Worm (Caenorhabditis elegans): ENCODE results near the gene pgp-12.

Gene pgp-12

ce11 chrX:12731188-12731857, at the start of gene pgp-12:
TSS of gene pgp-12 (plus strand) at chrX:12731807.
- TF ChIP-seq pha-4 (GFP tag; IDR thresholded peaks at IDR 0.05) (no peak), pha-4 (tag; optimal IDR thresholded peaks at IDR 0.05) (no peak), saeg-2 (GFP tag; IDR thresholded peaks at IDR 0.05) (no peak), nhr-28 (tag; optimal IDR thresholded peaks at IDR 0.05) (peak; percentile 41), aly-2 (tag; optimal IDR thresholded peaks at IDR 0.05) (no peak), php-3 (GFP tag; IDR thresholded peaks at IDR 0.05) (peak; percentile 65), ces-1 (GFP tag; optimal IDR thresholded peaks at IDR 0.05) (no peak), dmd-6 (GFP tag; IDR thresholded peaks at IDR 0.05) (peak; percentile 47), madf-5 (GFP tag; IDR thresholded peaks at IDR 0.05) (no peak), nhr-10 (tag; optimal IDR thresholded peaks at IDR 0.05) (no peak), zag-1 (tag; optimal IDR thresholded peaks at IDR 0.05) (no peak)

ce11 chrX:12687482-12687881, 44.1 kb upstream of the pgp-12 start:
- TF ChIP-seq saeg-2 (GFP tag; IDR thresholded peaks at IDR 0.05) (0 out of 2 replicates have a peak, but pooled peaks have one; percentile 6), aha-1 (tag) (peak; percentile 91), spr-3 (GFP tag; optimal IDR thresholded peaks at IDR 0.05) (no peak)

ce11 chrX:12688632-12689031, 43.0 kb upstream of the pgp-12 start:
- TF ChIP-seq zfp-3 (GFP tag; conservative IDR thresholded peaks at IDR 0.05) (no peak), nhr-25 (tag; optimal IDR thresholded peaks at IDR 0.05; ENCODE audit: borderline replicate concordance, insufficient read depth) (no peak), aha-1 (tag) (peak; percentile 88), dpl-1 (GFP tag; optimal IDR thresholded peaks at IDR 0.05) (no peak), ces-1 (GFP tag; optimal IDR thresholded peaks at IDR 0.05) (no peak), Y48G9A.11 (GFP tag; IDR thresholded peaks at IDR 0.05) (no peak)

ce11 chrX:12689869-12690268, 41.7 kb upstream of the pgp-12 start:
- TF ChIP-seq duxl-1 (tag; optimal IDR thresholded peaks at IDR 0.05; ENCODE audit: poor library complexity) (no peak), dpl-1 (GFP tag; optimal IDR thresholded peaks at IDR 0.05) (no peak), ces-1 (GFP tag; optimal IDR thresholded peaks at IDR 0.05) (peak; percentile 93), unc-62 (GFP tag; optimal IDR thresholded peaks at IDR 0.05 in 1 of 2) (peak in 1 of 2 experiments; percentile 84), unc-62 (tag; optimal IDR thresholded peaks at IDR 0.05) (no peak), snpc-1.2 (GFP tag; IDR thresholded peaks at IDR 0.05) (no peak), ctbp-1 (GFP tag; IDR thresholded peaks at IDR 0.05) (0 out of 2 replicates have a peak, but pooled peaks have one; percentile 22), ceh-62 (tag; optimal IDR thresholded peaks at IDR 0.05) (no peak), fkh-10 (GFP tag; optimal IDR thresholded peaks at IDR 0.05) (peak; percentile 93), lsy-2 (tag; optimal IDR thresholded peaks at IDR 0.05) (peak in 1 of 2 experiments; percentile 10), lin-15B (tag; optimal IDR thresholded peaks at IDR 0.05) (no peak)

ce11 chrX:12690346-12690745, 41.3 kb upstream of the pgp-12 start:
- TF ChIP-seq hmg-1.1 (GFP tag; IDR thresholded peaks at IDR 0.05) (no peak), aha-1 (tag) (peak; percentile 90), pqm-1 (tag; optimal IDR thresholded peaks at IDR 0.05) (no peak), nhr-48 (tag; optimal IDR thresholded peaks at IDR 0.05) (peak; percentile 22), spr-3 (GFP tag; optimal IDR thresholded peaks at IDR 0.05) (no peak), lin-39 (tag; optimal IDR thresholded peaks at IDR 0.05) (peak; percentile 90), hlh-11 (tag; optimal IDR thresholded peaks at IDR 0.05) (peak; percentile 70), nhr-102 (tag; optimal IDR thresholded peaks at IDR 0.05) (peak; percentile 3), tra-1 (GFP tag; IDR thresholded peaks at IDR 0.05) (peak; percentile 73), duxl-1 (tag; optimal IDR thresholded peaks at IDR 0.05; ENCODE audit: poor library complexity) (no peak), lim-7 (GFP tag; IDR thresholded peaks at IDR 0.05) (no peak), egl-43 (GFP tag; IDR thresholded peaks at IDR 0.05) (peak; percentile 58; the same call in 1 of the 2 replicates), attf-4 (tag; optimal IDR thresholded peaks at IDR 0.05) (no peak), Y5F2A.4 (GFP tag; optimal IDR thresholded peaks at IDR 0.05) (no peak), T26A8.4 (GFP tag; IDR thresholded peaks at IDR 0.05) (0 out of 2 replicates have a peak, but pooled peaks have one; percentile 20), dmd-6 (GFP tag; IDR thresholded peaks at IDR 0.05) (peak; percentile 85), daf-16 (GFP tag; optimal IDR thresholded peaks at IDR 0.05) (peak in 1 of 2 experiments; percentile 23), daf-16 (tag; optimal IDR thresholded peaks at IDR 0.05) (peak; percentile 43), ceh-32 (tag; optimal IDR thresholded peaks at IDR 0.05; ENCODE audit: poor library complexity) (no peak), dve-1 (tag; optimal IDR thresholded peaks at IDR 0.05; ENCODE audit: insufficient read depth) (peak; percentile 75), mep-1 (tag; optimal IDR thresholded peaks at IDR 0.05) (peak; percentile 68), ctbp-1 (GFP tag; IDR thresholded peaks at IDR 0.05) (peak; percentile 25; the same call in 1 of the 2 replicates), snpc-1.2 (GFP tag; IDR thresholded peaks at IDR 0.05) (no peak)
